Fruit fly (Drosophila melanogaster) whole organism, embryonic: ENCODE data around the gene fit.

Experiments
- Awh ChIP-seq: fragments of 200-800 bp; sonication (Bioruptor generic); IDR thresholded peaks from 2 replicates; pipeline ENCODE4, ENCODE4 v1.3.6; 2022; ENCODE audit warnings: missing biosample characterization, missing genetic modification characterization
- CG10274 ChIP-seq: fragments of 200-800 bp; sonication (Bioruptor generic); optimal IDR thresholded peaks from 3 replicates; lab custom pipeline; 2017; ENCODE audit warnings: missing biosample characterization, mild to moderate bottlenecking, missing genetic modification characterization
- CG10543 ChIP-seq: fragments of 200-800 bp; sonication (Bioruptor generic); optimal IDR thresholded peaks from 3 replicates; lab custom pipeline; 2017; ENCODE audit warnings: missing biosample characterization, mild to moderate bottlenecking, missing genetic modification characterization, moderate library complexity
- CG11247 ChIP-seq: fragments of 200-800 bp; sonication (Bioruptor generic); IDR thresholded peaks from 2 replicates; pipeline ENCODE4 v1.3.6; 2022; ENCODE audit warnings: missing biosample characterization, missing genetic modification characterization
- CG1233 ChIP-seq: fragments of 200-800 bp; sonication (Bioruptor generic); optimal IDR thresholded peaks from 4 replicates; lab custom pipeline; 2018; ENCODE audit warnings: missing biosample characterization, mild to moderate bottlenecking, missing genetic modification characterization
- CG14860 ChIP-seq: fragments of 200-800 bp; sonication (Bioruptor generic); IDR thresholded peaks from 3 replicates; pipeline ENCODE4 v1.3.6; 2022; ENCODE audit warnings: missing biosample characterization, missing genetic modification characterization; ENCODE audit not compliant: partially characterized antibody
- CG1529 ChIP-seq: fragments of 200-800 bp; sonication (Bioruptor generic); optimal IDR thresholded peaks from 3 replicates; lab custom pipeline; 2018; ENCODE audit warnings: missing biosample characterization, missing genetic modification characterization
- CG16863 ChIP-seq: fragments of 200-800 bp; sonication (Bioruptor generic); optimal IDR thresholded peaks from 3 replicates; lab custom pipeline; 2016; ENCODE audit warnings: missing biosample characterization, missing genetic modification characterization
- CG2116 ChIP-seq: fragments of 200-800 bp; sonication (Bioruptor generic); optimal IDR thresholded peaks from 3 replicates; lab custom pipeline; 2018; ENCODE audit warnings: missing biosample characterization, mild to moderate bottlenecking, missing genetic modification characterization
- CG2120 ChIP-seq: fragments of 200-800 bp; sonication (Bioruptor generic); optimal IDR thresholded peaks from 3 replicates; lab custom pipeline; 2016; ENCODE audit warnings: missing biosample characterization, missing genetic modification characterization
- CG2202 ChIP-seq: fragments of 200-800 bp; sonication (Bioruptor generic); optimal IDR thresholded peaks from 2 replicates; lab custom pipeline; 2018; ENCODE audit warnings: missing biosample characterization, mild to moderate bottlenecking, missing genetic modification characterization
- CG31441 ChIP-seq: fragments of 200-800 bp; sonication (Bioruptor generic); IDR thresholded peaks from 2 replicates; pipeline ENCODE4 v1.3.6; 2022; ENCODE audit warnings: missing biosample characterization, missing genetic modification characterization
- CG34376 ChIP-seq: fragments of 200-800 bp; sonication (Bioruptor generic); optimal IDR thresholded peaks from 2 replicates; lab custom pipeline; 2018; ENCODE audit warnings: missing biosample characterization, mild to moderate bottlenecking, missing genetic modification characterization
- CG6272 ChIP-seq: fragments of 200-800 bp; sonication (Bioruptor generic); IDR thresholded peaks from 2 replicates; pipeline ENCODE4 v1.3.6; 2022; ENCODE audit warnings: missing biosample characterization, missing genetic modification characterization
- CG7786 ChIP-seq: fragments of 200-800 bp; sonication (Bioruptor generic); optimal IDR thresholded peaks from 2 replicates; lab custom pipeline; 2016; ENCODE audit warnings: missing biosample characterization, missing genetic modification characterization
- CG7987 ChIP-seq: fragments of 200-800 bp; sonication (Bioruptor generic); optimal IDR thresholded peaks from 2 replicates; lab custom pipeline; 2018; ENCODE audit warnings: missing biosample characterization, mild to moderate bottlenecking, missing genetic modification characterization, moderate library complexity
- CG8765 ChIP-seq: fragments of 200-800 bp; sonication (Bioruptor generic); IDR thresholded peaks from 2 replicates; pipeline ENCODE4 v1.3.6; 2022; ENCODE audit warnings: missing biosample characterization, missing genetic modification characterization
- CG9817 ChIP-seq: fragments of 200-800 bp; sonication (Bioruptor generic); optimal IDR thresholded peaks from 2 replicates; lab custom pipeline; 2018; ENCODE audit warnings: missing biosample characterization, mild to moderate bottlenecking, missing genetic modification characterization, moderate library complexity
- CHES-1-like ChIP-seq: fragments of 200-800 bp; sonication (Bioruptor generic); optimal IDR thresholded peaks from 2 replicates; lab custom pipeline; 2016; ENCODE audit warnings: missing biosample characterization, missing genetic modification characterization
- Camta ChIP-seq: fragments of 200-800 bp; sonication (Bioruptor generic); optimal IDR thresholded peaks from 2 replicates; lab custom pipeline; 2016; ENCODE audit warnings: missing biosample characterization, missing genetic modification characterization
- D19A ChIP-seq: fragments of 200-800 bp; optimal IDR thresholded peaks from 3 replicates; lab custom pipeline; 2019; ENCODE audit warnings: missing biosample characterization, mild to moderate bottlenecking, missing genetic modification characterization, moderate library complexity
- Deaf1 ChIP-seq: fragments of 200-800 bp; optimal IDR thresholded peaks from 3 replicates; lab custom pipeline; 2019; ENCODE audit warnings: missing biosample characterization, mild to moderate bottlenecking, missing genetic modification characterization, moderate library complexity
- Dll ChIP-seq: fragments of 200-800 bp; sonication (Bioruptor generic); IDR thresholded peaks from 4 replicates; pipeline ENCODE4 v1.3.6; 2022; ENCODE audit warnings: missing biosample characterization, missing genetic modification characterization; ENCODE audit not compliant: partially characterized antibody
- Fer1 ChIP-seq: fragments of 200-800 bp; sonication (Bioruptor generic); optimal IDR thresholded peaks from 2 replicates; lab custom pipeline; 2017; ENCODE audit warnings: missing biosample characterization, mild to moderate bottlenecking, missing genetic modification characterization
- GATAe ChIP-seq: fragments of 200-800 bp; sonication (Bioruptor generic); conservative IDR thresholded peaks from 2 replicates; pipeline ENCODE4 v1.3.6; 2022; ENCODE audit warnings: missing biosample characterization, missing genetic modification characterization
- Hr39 ChIP-seq: fragments of >200 bp; optimal IDR thresholded peaks from 2 replicates; lab custom pipeline; 2017
- NFAT ChIP-seq: fragments of 200-800 bp; sonication (Bioruptor generic); IDR thresholded peaks from 2 replicates; pipeline ENCODE4 v1.3.6; 2022; ENCODE audit warnings: missing biosample characterization, missing genetic modification characterization
- Nf-YB ChIP-seq: fragments of 200-800 bp; sonication (Bioruptor generic); optimal IDR thresholded peaks from 3 replicates; lab custom pipeline; 2019; ENCODE audit warnings: missing biosample characterization, mild to moderate bottlenecking, missing genetic modification characterization, moderate library complexity
- Oli ChIP-seq: fragments of 200-800 bp; sonication (Bioruptor generic); optimal IDR thresholded peaks from 2 replicates; lab custom pipeline; 2018; ENCODE audit warnings: missing biosample characterization, mild to moderate bottlenecking, missing genetic modification characterization, moderate library complexity
- Rfx ChIP-seq: fragments of 200-800 bp; sonication (Bioruptor generic); IDR thresholded peaks from 2 replicates; pipeline ENCODE4 v1.3.6; 2022; ENCODE audit warnings: missing biosample characterization, missing genetic modification characterization
- Vsx1 ChIP-seq: fragments of 200-800 bp; sonication (Bioruptor generic); optimal IDR thresholded peaks from 2 replicates; lab custom pipeline; 2017; ENCODE audit warnings: missing biosample characterization, mild to moderate bottlenecking, missing genetic modification characterization, missing genetic modification reagents
- az2 ChIP-seq: fragments of 200-800 bp; sonication (Bioruptor generic); optimal IDR thresholded peaks from 3 replicates; lab custom pipeline; 2016; ENCODE audit warnings: missing biosample characterization, missing genetic modification characterization
- bsh ChIP-seq, 2 experiments: fragments of 200-800 bp; sonication (Bioruptor generic); optimal IDR thresholded peaks; 2 replicates each; lab custom pipeline; 2017 to 2018; ENCODE audit warnings: mild to moderate bottlenecking in 2 of 2, missing biosample characterization in 2 of 2, missing genetic modification characterization in 2 of 2, moderate library complexity in 1 of 2
- crc ChIP-seq: fragments of 200-800 bp; sonication (Bioruptor generic); optimal IDR thresholded peaks from 2 replicates; lab custom pipeline; 2016; ENCODE audit warnings: missing biosample characterization, missing genetic modification characterization
- crol ChIP-seq: fragments of 200-800 bp; sonication (Bioruptor generic); IDR thresholded peaks from 2 replicates; pipeline ENCODE4 v1.3.6; 2022; ENCODE audit warnings: missing biosample characterization, missing genetic modification characterization
- fd102C ChIP-seq: fragments of 200-800 bp; sonication (Bioruptor generic); optimal IDR thresholded peaks from 2 replicates; lab custom pipeline; 2018; ENCODE audit warnings: missing biosample characterization, mild to moderate bottlenecking, missing genetic modification characterization, moderate library complexity
- ham ChIP-seq: fragments of 200-800 bp; sonication (Bioruptor generic); IDR thresholded peaks from 2 replicates; pipeline ENCODE4 v1.3.6; 2022; ENCODE audit warnings: missing biosample characterization, missing genetic modification characterization
- lov ChIP-seq, 2 experiments: fragments of 200-800 bp in 1 of 2; fragments of >200 bp in 1 of 2; sonication (Bioruptor generic) in 1 of 2; IDR thresholded peaks in 1 of 2; optimal IDR thresholded peaks in 1 of 2; 2 replicates in 1 of 2; 3 replicates in 1 of 2; pipeline versions ENCODE4 v1.3.6 to Lab custom; 2017 to 2022; ENCODE audit warnings: missing biosample characterization in 1 of 2, missing genetic modification characterization in 1 of 2
- nerfin-2 ChIP-seq: fragments of 200-800 bp; sonication (Bioruptor generic); IDR thresholded peaks from 2 replicates; pipeline ENCODE4 v1.3.6; 2022; ENCODE audit warnings: missing biosample characterization, missing genetic modification characterization; ENCODE audit not compliant: partially characterized antibody
- onecut ChIP-seq: fragments of 200-800 bp; sonication (Bioruptor generic); IDR thresholded peaks from 2 replicates; pipeline ENCODE4 v1.3.6; 2022; ENCODE audit warnings: missing biosample characterization, missing genetic modification characterization
- pfk ChIP-seq: fragments of 200-800 bp; sonication (Bioruptor generic); optimal IDR thresholded peaks from 2 replicates; lab custom pipeline; 2018; ENCODE audit warnings: missing biosample characterization, mild to moderate bottlenecking, missing genetic modification characterization, moderate library complexity
- pum ChIP-seq: fragments of 200-800 bp; sonication (Bioruptor generic); optimal IDR thresholded peaks from 2 replicates; lab custom pipeline; 2016; ENCODE audit warnings: missing biosample characterization, missing genetic modification characterization
- ssp ChIP-seq: fragments of 200-800 bp; sonication (Bioruptor generic); IDR thresholded peaks from 2 replicates; pipeline ENCODE4 v1.3.6; 2022; ENCODE audit warnings: missing biosample characterization, missing genetic modification characterization
- stwl ChIP-seq: fragments of 200-800 bp; sonication (Bioruptor generic); optimal IDR thresholded peaks from 3 replicates; lab custom pipeline; 2018; ENCODE audit warnings: missing biosample characterization, mild to moderate bottlenecking, missing genetic modification characterization, moderate library complexity
- sug ChIP-seq: fragments of 200-800 bp; optimal IDR thresholded peaks from 2 replicates; lab custom pipeline; 2019; ENCODE audit warnings: missing biosample characterization, mild to moderate bottlenecking, missing genetic modification characterization, moderate library complexity
- tgo ChIP-seq: fragments of 200-800 bp; sonication (Bioruptor generic); IDR thresholded peaks from 3 replicates; pipeline ENCODE4 v1.3.6; 2022; ENCODE audit warnings: missing biosample characterization, missing genetic modification characterization
- tll ChIP-seq, 2 experiments: fragments of 200-800 bp in 1 of 2; fragments of >200 bp in 1 of 2; sonication (Bioruptor generic) in 1 of 2; optimal IDR thresholded peaks; 2 replicates each; lab custom pipeline; 2017 to 2019; ENCODE audit warnings: missing biosample characterization in 2 of 2, missing genetic modification characterization in 2 of 2, mild to moderate bottlenecking in 1 of 2, moderate library complexity in 1 of 2
- toy ChIP-seq: fragments of 200-800 bp; sonication (Bioruptor generic); IDR thresholded peaks from 2 replicates; pipeline ENCODE4 v1.3.6; 2022; ENCODE audit warnings: missing biosample characterization, missing genetic modification characterization
- zen2 ChIP-seq: fragments of 200-800 bp; sonication (Bioruptor generic); IDR thresholded peaks from 3 replicates; pipeline ENCODE4 v1.3.6; 2022; ENCODE audit warnings: missing biosample characterization, missing genetic modification characterization; ENCODE audit not compliant: partially characterized antibody
- zfh2 ChIP-seq: fragments of 200-800 bp; sonication (Bioruptor generic); optimal IDR thresholded peaks from 2 replicates; lab custom pipeline; 2016; ENCODE audit warnings: missing biosample characterization, missing genetic modification characterization

Gene fit

DNA sequence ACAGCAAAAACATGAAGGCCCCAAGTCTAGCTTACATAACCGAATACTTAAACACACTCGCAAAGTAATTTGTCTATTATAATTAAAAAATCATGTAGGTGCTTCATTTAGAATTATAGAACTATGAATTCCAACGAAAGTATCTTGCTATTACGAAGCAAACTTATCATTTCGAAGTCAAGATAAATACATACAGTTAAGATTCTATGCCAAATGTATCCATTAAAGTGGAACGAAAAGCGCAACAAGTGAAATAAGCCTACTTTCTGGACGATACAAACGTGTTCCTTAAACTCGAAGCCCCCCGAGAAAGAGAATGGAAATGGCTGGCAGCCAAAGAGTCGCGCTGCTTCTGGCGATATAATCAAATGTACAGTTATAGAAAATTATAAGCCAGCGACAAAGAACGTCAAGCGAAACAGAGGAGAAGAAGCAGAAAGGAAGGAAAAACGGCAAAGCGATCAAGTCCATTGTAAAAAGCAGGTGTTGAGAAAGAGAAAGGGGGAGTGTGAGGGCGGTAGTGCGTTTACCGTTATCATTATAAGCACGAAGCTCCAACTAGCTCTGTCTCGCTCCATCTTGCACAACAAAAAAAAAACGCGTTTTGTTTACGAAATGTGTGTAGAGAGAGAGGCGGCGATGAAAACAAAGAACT, 31.5 kb downstream of the fit start (continued):
- TF ChIP-seq D19A (tag; lab: Kevin White, UChicago) (peak; percentile 89), Oli (tag; lab: Kevin White, UChicago) (no peak), zfh2 (peak; percentile 53), bsh (GFP tag; optimal IDR thresholded peaks at IDR 0.05; lab: Kevin White, UChicago) (no peak), CG11247 (no peak), Awh (no peak), Camta (GFP tag; lab: Kevin White, UChicago) (no peak), CG8765 (GFP tag; lab: Robert Waterston, UW) (peak; percentile 34; the same call in 1 of the 2 replicates), CG14860 (GFP tag; lab: Robert Waterston, UW) (no peak), CG6272 (GFP tag; lab: Robert Waterston, UW) (no peak), Vsx1 (no peak), CG10274 (no peak), GATAe (GFP tag; lab: Robert Waterston, UW) (no peak), CG16863 (GFP tag; lab: Kevin White, UChicago) (no peak), Nf-YB (GFP tag; lab: Kevin White, UChicago) (no peak), CG31441 (GFP tag; lab: Robert Waterston, UW) (peak; percentile 31; the same call in 1 of the 2 replicates), pum (GFP tag; lab: Kevin White, UChicago) (no peak), CG2120 (GFP tag; lab: Kevin White, UChicago) (peak; percentile 69), sug (tag; lab: Kevin White, UChicago) (peak; percentile 12), nerfin-2 (GFP tag; lab: Robert Waterston, UW) (no peak), CHES-1-like (GFP tag; lab: Kevin White, UChicago) (no peak), crol (peak; percentile 70), CG7786 (GFP tag; lab: Kevin White, UChicago) (no peak), Deaf1 (tag; lab: Kevin White, UChicago) (peak; percentile 10), pfk (GFP tag; lab: Kevin White, UChicago) (no peak), CG1529 (GFP tag; lab: Kevin White, UChicago) (no peak), crc (GFP tag; lab: Kevin White, UChicago) (no peak), NFAT (GFP tag; lab: Robert Waterston, UW) (no peak), CG34376 (GFP tag; lab: Kevin White, UChicago) (no peak), CG1233 (no peak), Rfx (GFP tag; lab: Robert Waterston, UW) (peak; percentile 49), CG10543 (GFP tag; lab: Kevin White, UChicago) (no peak), tgo (GFP tag; lab: Robert Waterston, UW) (no peak; the same call in 2 of the 3 replicates), CG7987 (no peak), CG2116 (GFP tag; lab: Kevin White, UChicago) (no peak), zen2 (GFP tag; lab: Robert Waterston, UW) (no peak), onecut (GFP tag; lab: Robert Waterston, UW) (no peak), stwl (tag; lab: Kevin White, UChicago) (no peak), toy (GFP tag; lab: Robert Waterston, UW) (no peak), tll (GFP tag; optimal IDR thresholded peaks at IDR 0.05; lab: Kevin White, UChicago) (no peak), Hr39 (lab: Kevin White, UChicago) (no peak), fd102C (GFP tag; lab: Kevin White, UChicago) (no peak), ssp (GFP tag; lab: Robert Waterston, UW) (no peak), Dll (GFP tag; lab: Robert Waterston, UW) (no peak), CG9817 (tag; lab: Kevin White, UChicago) (peak; percentile 50), lov (optimal IDR thresholded peaks at IDR 0.05; lab: Kevin White, UChicago) (no peak), lov (GFP tag; IDR thresholded peaks at IDR 0.05; lab: Robert Waterston, UW) (no peak), Fer1 (GFP tag; lab: Kevin White, UChicago) (peak; percentile 23), CG2202 (tag; lab: Kevin White, UChicago) (no peak), az2 (GFP tag; lab: Kevin White, UChicago) (no peak), ham (GFP tag; lab: Robert Waterston, UW) (no peak)
